Worm (Caenorhabditis elegans) whole organism, mixed stage, embryonic: ENCODE results near the gene npr-16.

ENCODE experiments used
- blmp-1 ChIP-seq: fragments of 150-350 bp; optimal IDR thresholded peaks from 2 replicates; lab custom pipeline; 2014; ENCODE audit warnings: missing biosample characterization, missing genetic modification characterization
- ces-1 ChIP-seq: fragments of 150-350 bp; optimal IDR thresholded peaks from 2 replicates; lab custom pipeline; 2014; ENCODE audit warnings: missing biosample characterization, missing genetic modification reagents, missing genetic modification characterization
- lin-13 ChIP-seq: fragments of 150-350 bp; optimal IDR thresholded peaks from 2 replicates; lab custom pipeline; 2014; ENCODE audit warnings: missing biosample characterization, missing genetic modification characterization
- mep-1 ChIP-seq: fragments of 150-350 bp; optimal IDR thresholded peaks from 2 replicates; lab custom pipeline; 2017; ENCODE audit warnings: missing biosample characterization, missing genetic modification reagents, missing genetic modification characterization, inconsistent platforms
- nhr-76 ChIP-seq: sonication (generic microtip); optimal IDR thresholded peaks from 2 replicates; lab custom pipeline; 2017; ENCODE audit warnings: missing biosample characterization, missing genetic modification characterization
- pha-4 ChIP-seq: fragments of 150-350 bp; optimal IDR thresholded peaks from 2 replicates; lab custom pipeline; 2018; ENCODE audit warnings: missing biosample characterization, missing genetic modification reagents, missing genetic modification characterization
- snpc-4 ChIP-seq: fragments of 150-350 bp; optimal IDR thresholded peaks from 2 replicates; lab custom pipeline; 2014; ENCODE audit warnings: missing biosample characterization, missing genetic modification characterization
- unc-62 ChIP-seq: fragments of 150-350 bp; optimal IDR thresholded peaks from 2 replicates; lab custom pipeline; 2014; ENCODE audit warnings: missing biosample characterization, missing genetic modification reagents, missing genetic modification characterization

DNA sequence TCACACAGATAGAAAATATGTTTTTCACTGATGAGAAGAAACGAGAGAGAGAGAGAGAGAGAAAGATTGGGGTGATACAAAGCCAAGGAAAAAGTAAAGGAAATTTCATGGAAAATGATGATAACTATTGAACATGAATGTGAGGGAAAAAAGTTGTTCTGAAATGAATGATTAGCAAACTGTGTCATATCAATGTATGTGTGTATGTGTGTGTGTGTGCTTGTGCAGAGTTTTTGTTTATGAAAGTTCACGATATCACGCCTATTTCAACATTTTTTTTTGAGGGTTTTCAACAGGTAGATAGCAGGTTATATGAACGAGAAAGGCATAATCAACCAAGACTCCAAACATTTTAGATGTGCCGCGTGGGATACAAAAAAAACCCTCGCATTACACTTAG lies 12.0 kb upstream of the npr-16 start:
- TF ChIP-seq snpc-4 (no peak), lin-13 (no peak), ces-1 (GFP tag; lab: Kevin White, UChicago) (no peak), blmp-1 (no peak), nhr-76 (no peak), pha-4 (tag; lab: Kevin White, UChicago) (no peak), mep-1 (tag; lab: Kevin White, UChicago) (no peak), unc-62 (no peak)
